Fruit fly (Drosophila melanogaster): ENCODE results near the gene CG3581.

The CG3581 gene

dm6 chr3R:19411371-19411770, 36.8 kb upstream of the CG3581 start (continued):
- TF ChIP-seq vnd (GFP tag; IDR thresholded peaks at IDR 0.05; ENCODE audit: partially characterized antibody) (0 out of 3 replicates have a peak, but pooled peaks have one; percentile 12), Trl (optimal IDR thresholded peaks at IDR 0.05) (peak in 1 of 2 experiments; percentile 9), Trl (GFP tag; optimal IDR thresholded peaks at IDR 0.05) (no peak), CG17359 (tag; optimal IDR thresholded peaks at IDR 0.05) (no peak), CG17612 (GFP tag; IDR thresholded peaks at IDR 0.05) (no peak), D19A (tag; optimal IDR thresholded peaks at IDR 0.05) (no peak)

dm6 chr3R:19408573-19408972, 34.0 kb upstream of the CG3581 start, which contains the start of gene CG11626:
TSS of gene CG11626 (plus strand) at chr3R:19408873.
- no peak for TF ChIP-seq CG17802 (tag; optimal IDR thresholded peaks at IDR 0.05)
- TF ChIP-seq CG7963 (GFP tag; IDR thresholded peaks at IDR 0.05; ENCODE audit: partially characterized antibody): no peak
- no peak for TF ChIP-seq chm (GFP tag; IDR thresholded peaks at IDR 0.05)
- no peak for TF ChIP-seq CG6683 (GFP tag; optimal IDR thresholded peaks at IDR 0.05)
- TF ChIP-seq Hsf (GFP tag; optimal IDR thresholded peaks at IDR 0.05): no peak
- no peak for TF ChIP-seq gsb (GFP tag; IDR thresholded peaks at IDR 0.05)

DNA sequence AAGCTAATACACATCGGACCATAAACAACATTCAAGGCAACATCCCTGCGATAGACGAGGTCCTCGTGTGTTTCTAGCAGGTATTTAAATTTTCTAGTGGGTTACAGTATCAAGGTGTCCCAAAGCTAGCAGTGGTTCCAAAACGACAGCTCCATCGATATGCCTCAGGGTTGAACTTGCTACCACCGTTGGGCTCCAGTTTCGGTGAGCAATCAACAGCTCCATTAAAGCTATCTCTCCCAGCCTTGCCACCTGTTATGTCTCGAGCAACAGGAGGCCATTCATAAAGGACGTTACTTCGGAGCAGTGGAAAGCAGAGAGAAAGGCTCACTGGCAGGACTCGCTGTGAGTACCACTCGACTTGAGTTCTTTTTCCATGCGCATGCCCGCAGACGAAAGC, 32.3 kb upstream of the CG3581 start:
- TF ChIP-seq croc (GFP tag; conservative IDR thresholded peaks at IDR 0.05) (no peak), CG2120 (GFP tag; optimal IDR thresholded peaks at IDR 0.05) (no peak), Hr39 (optimal IDR thresholded peaks at IDR 0.05) (no peak), CG4820 (GFP tag; optimal IDR thresholded peaks at IDR 0.05) (no peak), scrt (GFP tag; optimal IDR thresholded peaks at IDR 0.05) (peak; percentile 100), CG15514 (GFP tag; optimal IDR thresholded peaks at IDR 0.05) (peak; percentile 91), CG31224 (GFP tag; IDR thresholded peaks at IDR 0.05) (0 out of 2 replicates have a peak, but pooled peaks have one; percentile 20), abd-A (tag; optimal IDR thresholded peaks at IDR 0.05) (peak; percentile 87), z (GFP tag; IDR thresholded peaks at IDR 0.05) (peak; percentile 89), CG31388 (GFP tag; optimal IDR thresholded peaks at IDR 0.05) (no peak), Dref (GFP tag; IDR thresholded peaks at IDR 0.05) (no peak), ewg (GFP tag; optimal IDR thresholded peaks at IDR 0.05) (peak; percentile 18), CG13894 (tag; optimal IDR thresholded peaks at IDR 0.05) (peak; percentile 56), Deaf1 (tag; optimal IDR thresholded peaks at IDR 0.05) (peak; percentile 7)

DNA sequence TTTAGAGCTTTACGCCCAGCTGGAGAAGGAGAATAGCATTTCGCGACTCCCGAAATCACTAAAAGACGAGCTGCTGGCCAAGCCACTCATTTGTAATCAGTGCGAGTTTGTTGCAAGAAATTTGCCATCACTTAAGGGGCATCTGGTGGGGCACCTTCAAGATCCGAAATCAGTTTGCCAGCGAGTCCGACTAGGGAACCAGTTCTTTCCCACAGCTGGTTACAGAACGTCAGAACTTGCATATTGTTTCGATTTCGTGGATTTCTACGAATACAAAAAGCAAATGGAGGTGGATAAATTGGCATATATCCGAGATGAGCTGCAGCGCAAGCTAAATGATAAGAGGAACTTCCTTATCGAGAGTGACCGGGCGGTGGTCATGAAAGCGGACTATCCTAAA, 29.7 kb upstream of the CG3581 start:
- TF ChIP-seq gfzf (GFP tag; optimal IDR thresholded peaks at IDR 0.05): no peak
- no peak for TF ChIP-seq CG11247 (GFP tag; IDR thresholded peaks at IDR 0.05)
- TF ChIP-seq CG15073 (GFP tag; optimal IDR thresholded peaks at IDR 0.05): no peak
- no peak for TF ChIP-seq Hmx (GFP tag; optimal IDR thresholded peaks at IDR 0.05)
- TF ChIP-seq tup (GFP tag; optimal IDR thresholded peaks at IDR 0.05): no peak
- TF ChIP-seq CG12391 (tag; optimal IDR thresholded peaks at IDR 0.05): no peak
- TF ChIP-seq jigr1 (GFP tag; IDR thresholded peaks at IDR 0.05): no peak
- no peak for TF ChIP-seq Hr51 (GFP tag; optimal IDR thresholded peaks at IDR 0.05)
- TF ChIP-seq cas (GFP tag; IDR thresholded peaks at IDR 0.05): no peak
- no peak for TF ChIP-seq CG11456 (GFP tag; IDR thresholded peaks at IDR 0.05)
- TF ChIP-seq aop (GFP tag; IDR thresholded peaks at IDR 0.05): no peak
- 0 out of 3 replicates have a peak, but pooled peaks have one; percentile 17 for TF ChIP-seq CG2199 (GFP tag; IDR thresholded peaks at IDR 0.05)
- TF ChIP-seq ato (GFP tag; IDR thresholded peaks at IDR 0.05; ENCODE audit: partially characterized antibody): no peak
- TF ChIP-seq odd (GFP tag; optimal IDR thresholded peaks at IDR 0.05): no peak
- no peak for TF ChIP-seq CG16815 (GFP tag; optimal IDR thresholded peaks at IDR 0.05)
- TF ChIP-seq dpn (GFP tag; optimal IDR thresholded peaks at IDR 0.05): no peak
- TF ChIP-seq CG8765 (GFP tag; IDR thresholded peaks at IDR 0.05): no peak
- no peak for TF ChIP-seq Elba2 (GFP tag; optimal IDR thresholded peaks at IDR 0.05)
- TF ChIP-seq CG6689 (GFP tag; IDR thresholded peaks at IDR 0.05): peak; percentile 36; the same call in 1 of the 2 replicates
- no peak for TF ChIP-seq ewg (GFP tag; optimal IDR thresholded peaks at IDR 0.05)
- 0 out of 2 replicates have a peak, but pooled peaks have one; percentile 23 for TF ChIP-seq bbx (GFP tag; IDR thresholded peaks at IDR 0.05; ENCODE audit: partially characterized antibody)
- TF ChIP-seq Nf-YC (tag; optimal IDR thresholded peaks at IDR 0.05): no peak
- TF ChIP-seq sug (tag; optimal IDR thresholded peaks at IDR 0.05): no peak
